Worm (Caenorhabditis elegans): ENCODE measurements around the gene T28H10.1.
A peak's percentile ranks its signal among the peaks of the same experiment; 100 is the strongest.

T28H10.1 gene

ce11 chrV:12511946-12512345 lies 8.4 kb downstream of the T28H10.1 start:
- TF ChIP-seq syd-9 (tag; optimal IDR thresholded peaks at IDR 0.05): no peak
- no peak for TF ChIP-seq pros-1 (tag; optimal IDR thresholded peaks at IDR 0.05)
- TF ChIP-seq Y22D7AL.16 (tag; optimal IDR thresholded peaks at IDR 0.05): no peak
- no peak for TF ChIP-seq rnt-1 (tag; optimal IDR thresholded peaks at IDR 0.05)

- TF ChIP-seq elt-2 (tag; optimal IDR thresholded peaks at IDR 0.05) (peak; percentile 89), hlh-30 (tag; optimal IDR thresholded peaks at IDR 0.05; ENCODE audit: insufficient read depth) (no peak)
Measured at ce11 chrV:12512773-12513172, 9.2 kb downstream of the T28H10.1 start, which contains the start of the genes T28H10.2 and lgmn-1. T28H10.2 (minus strand) TSS chrV:12512949. lgmn-1 (plus strand) TSS chrV:12513056.

ce11 chrV:12513900-12514299 lies 10.3 kb downstream of the T28H10.1 start:
- no peak for TF ChIP-seq nhr-11 (tag; optimal IDR thresholded peaks at IDR 0.05)
- no peak for TF ChIP-seq ztf-16 (tag; optimal IDR thresholded peaks at IDR 0.05)
- TF ChIP-seq ceh-30 (tag; optimal IDR thresholded peaks at IDR 0.05): no peak
- no peak for TF ChIP-seq pha-4 (tag; optimal IDR thresholded peaks at IDR 0.05)
- peak; percentile 67 for TF ChIP-seq elt-2 (tag; optimal IDR thresholded peaks at IDR 0.05)

- TF ChIP-seq syd-9 (tag; optimal IDR thresholded peaks at IDR 0.05) (no peak), ceh-34 (tag; optimal IDR thresholded peaks at IDR 0.05) (no peak), rnt-1 (tag; optimal IDR thresholded peaks at IDR 0.05) (no peak), C08G9.2 (tag; optimal IDR thresholded peaks at IDR 0.05) (no peak), hlh-30 (tag; optimal IDR thresholded peaks at IDR 0.05; ENCODE audit: insufficient read depth) (no peak), tbx-2 (tag; optimal IDR thresholded peaks at IDR 0.05) (no peak), fax-1 (tag; optimal IDR thresholded peaks at IDR 0.05) (no peak), odd-2 (tag; optimal IDR thresholded peaks at IDR 0.05) (no peak), ceh-24 (tag; optimal IDR thresholded peaks at IDR 0.05) (no peak), nfya-1 (tag; optimal IDR thresholded peaks at IDR 0.05) (no peak), ceh-9 (tag; optimal IDR thresholded peaks at IDR 0.05) (no peak), ceh-19 (GFP tag; optimal IDR thresholded peaks at IDR 0.05) (no peak), lin-11 (tag; optimal IDR thresholded peaks at IDR 0.05) (no peak), ceh-31 (tag; optimal IDR thresholded peaks at IDR 0.05) (no peak), elt-4 (tag; optimal IDR thresholded peaks at IDR 0.05) (no peak), ztf-16 (tag; optimal IDR thresholded peaks at IDR 0.05) (no peak), pat-9 (tag; optimal IDR thresholded peaks at IDR 0.05) (no peak), ceh-22 (tag; optimal IDR thresholded peaks at IDR 0.05) (no peak)
Measured at ce11 chrV:12517148-12517547, 13.6 kb downstream of the T28H10.1 start, which contains the start of gene cal-1. cal-1 (minus strand) TSS chrV:12517248.

- no peak for TF ChIP-seq lim-6 (tag; optimal IDR thresholded peaks at IDR 0.05)
- TF ChIP-seq unc-55 (GFP tag; optimal IDR thresholded peaks at IDR 0.05): peak; percentile 57
- peak; percentile 54 for TF ChIP-seq ceh-18 (tag; optimal IDR thresholded peaks at IDR 0.05)
- TF ChIP-seq ceh-6 (GFP tag; optimal IDR thresholded peaks at IDR 0.05): no peak
- TF ChIP-seq C38D4.7 (GFP tag; optimal IDR thresholded peaks at IDR 0.05): no peak
- no peak for TF ChIP-seq fkh-6 (tag; optimal IDR thresholded peaks at IDR 0.05)
- no peak for TF ChIP-seq fax-1 (tag; optimal IDR thresholded peaks at IDR 0.05)
Measured at ce11 chrV:12517757-12518156, 14.2 kb downstream of the T28H10.1 start.

- TF ChIP-seq unc-42 (tag; optimal IDR thresholded peaks at IDR 0.05) (no peak), unc-86 (tag; optimal IDR thresholded peaks at IDR 0.05) (no peak), lim-6 (tag; optimal IDR thresholded peaks at IDR 0.05) (no peak), pha-4 (tag; optimal IDR thresholded peaks at IDR 0.05) (no peak), odd-2 (tag; optimal IDR thresholded peaks at IDR 0.05) (no peak), sox-2 (GFP tag; IDR thresholded peaks at IDR 0.05) (no peak), elt-2 (tag; optimal IDR thresholded peaks at IDR 0.05) (no peak), K02D7.2 (tag; optimal IDR thresholded peaks at IDR 0.05) (no peak), elt-4 (tag; optimal IDR thresholded peaks at IDR 0.05) (no peak), unc-55 (GFP tag; optimal IDR thresholded peaks at IDR 0.05) (peak; percentile 75), nhr-11 (tag; optimal IDR thresholded peaks at IDR 0.05) (no peak), rnt-1 (tag; optimal IDR thresholded peaks at IDR 0.05) (peak; percentile 88), ceh-31 (tag; optimal IDR thresholded peaks at IDR 0.05) (no peak), ceh-34 (tag; optimal IDR thresholded peaks at IDR 0.05) (peak; percentile 0), ceh-18 (tag; optimal IDR thresholded peaks at IDR 0.05) (peak; percentile 86), hlh-8 (tag; optimal IDR thresholded peaks at IDR 0.05) (no peak), ceh-19 (GFP tag; optimal IDR thresholded peaks at IDR 0.05) (no peak), ceh-24 (tag; optimal IDR thresholded peaks at IDR 0.05) (no peak)
Measured at ce11 chrV:12518770-12519169, 15.2 kb downstream of the T28H10.1 start.
